Worm (Caenorhabditis elegans) whole organism, L1 larva: Measurements from ENCODE around the gene T28D6.6.

Experiments used
- elt-3 ChIP-seq, 6 experiments: fragments of 150-350 bp in 1 of 6; sonication (generic microtip); optimal IDR thresholded peaks; 2 replicates each; lab custom pipeline; 2017 to 2018; ENCODE audit warnings: missing biosample characterization in 6 of 6, missing genetic modification characterization in 6 of 6, inconsistent platforms in 1 of 6
- fos-1 ChIP-seq: fragments of 150-350 bp; optimal IDR thresholded peaks from 2 replicates; lab custom pipeline; 2014; ENCODE audit warnings: missing biosample characterization, missing genetic modification characterization
- nhr-237 ChIP-seq: fragments of 150-350 bp; optimal IDR thresholded peaks from 2 replicates; lab custom pipeline; 2014; ENCODE audit warnings: missing biosample characterization, missing genetic modification characterization
- tbx-2 ChIP-seq: sonication (generic microtip); optimal IDR thresholded peaks from 2 replicates; lab custom pipeline; 2016; ENCODE audit warnings: missing genetic modification characterization, missing compliant biosample characterization
- unc-62 ChIP-seq: fragments of 150-350 bp; optimal IDR thresholded peaks from 2 replicates; lab custom pipeline; 2014; ENCODE audit warnings: missing biosample characterization, missing genetic modification reagents, missing genetic modification characterization
- zag-1 ChIP-seq: fragments of 150-350 bp; optimal IDR thresholded peaks from 2 replicates; lab custom pipeline; 2014; ENCODE audit warnings: missing biosample characterization, missing genetic modification characterization

DNA sequence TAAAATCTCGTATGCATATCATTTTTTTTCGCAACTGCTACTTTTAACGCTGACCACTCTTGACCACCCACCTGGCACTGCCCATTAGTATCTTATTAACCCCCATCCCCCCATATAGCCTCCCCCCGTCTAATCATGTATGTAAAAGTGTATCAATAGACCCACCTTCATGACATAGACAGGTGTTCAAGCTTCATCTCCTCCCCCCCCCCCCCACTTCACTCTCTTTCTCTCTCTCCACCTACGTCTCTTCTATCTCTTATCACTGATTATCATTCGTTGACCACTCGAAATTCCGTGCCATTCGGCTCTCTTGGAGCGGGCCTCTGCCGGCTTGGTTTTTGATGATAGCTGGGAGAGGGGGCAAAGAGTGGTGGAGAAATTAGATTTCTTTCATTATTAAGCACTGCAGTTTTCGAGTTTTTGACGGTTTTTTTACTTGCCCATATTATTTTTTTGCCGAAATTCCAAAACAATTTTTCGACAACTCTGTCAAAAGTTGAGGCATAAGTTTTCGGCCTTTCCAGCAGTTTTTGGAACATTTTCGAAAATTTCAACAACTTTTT, 12.9 kb upstream of the T28D6.6 start:
- TF ChIP-seq unc-62 (GFP tag; lab: Kevin White, UChicago) (no peak), nhr-237 (tag; lab: Kevin White, UChicago) (no peak), tbx-2 (tag; lab: Kevin White, UChicago) (no peak), fos-1 (tag; lab: Kevin White, UChicago) (no peak), elt-3 (tag; optimal IDR thresholded peaks at IDR 0.05; lab: Kevin White, UChicago) (no peak), zag-1 (tag; lab: Kevin White, UChicago) (no peak)
